Worm (Caenorhabditis elegans) whole organism, late embryonic: ENCODE data around the gene ZK1307.4.
A peak's percentile ranks its signal among the peaks of the same experiment; 100 is the strongest.

Experiments
- C08G9.2 ChIP-seq: sonication (generic microtip); optimal IDR thresholded peaks from 2 replicates; lab custom pipeline; 2016; ENCODE audit warnings: mild to moderate bottlenecking, missing genetic modification characterization, moderate library complexity, missing compliant biosample characterization
- Y22D7AL.16 ChIP-seq: sonication (generic microtip); optimal IDR thresholded peaks from 2 replicates; lab custom pipeline; 2016; ENCODE audit warnings: missing genetic modification characterization, missing compliant biosample characterization
- ceh-19 ChIP-seq: fragments of 200-800 bp; sonication (Bioruptor generic); optimal IDR thresholded peaks from 2 replicates; lab custom pipeline; 2018; ENCODE audit warnings: mild to moderate bottlenecking, missing genetic modification characterization, missing compliant biosample characterization
- ceh-2 ChIP-seq: sonication (generic microtip); optimal IDR thresholded peaks from 2 replicates; lab custom pipeline; 2016; ENCODE audit warnings: missing genotype, missing genetic modification characterization, missing compliant biosample characterization
- ceh-30 ChIP-seq: fragments of 150-350 bp; optimal IDR thresholded peaks from 2 replicates; lab custom pipeline; 2014; ENCODE audit warnings: missing biosample characterization, missing genetic modification characterization
- ceh-31 ChIP-seq: sonication (generic microtip); optimal IDR thresholded peaks from 2 replicates; lab custom pipeline; 2016; ENCODE audit warnings: missing genetic modification characterization, missing compliant biosample characterization
- ceh-34 ChIP-seq: sonication (generic microtip); optimal IDR thresholded peaks from 2 replicates; lab custom pipeline; 2016; ENCODE audit warnings: mild to moderate bottlenecking, missing genetic modification characterization, missing compliant biosample characterization
- ceh-48 ChIP-seq: sonication (generic microtip); optimal IDR thresholded peaks from 2 replicates; lab custom pipeline; 2016; ENCODE audit warnings: missing genetic modification characterization, inconsistent platforms, missing compliant biosample characterization
- ceh-6 ChIP-seq: fragments of 200-800 bp; sonication (Bioruptor generic); optimal IDR thresholded peaks from 2 replicates; lab custom pipeline; 2018; ENCODE audit warnings: mild to moderate bottlenecking, missing genetic modification characterization, missing compliant biosample characterization
- dmd-4 ChIP-seq: sonication (generic microtip); optimal IDR thresholded peaks from 2 replicates; lab custom pipeline; 2016; ENCODE audit warnings: borderline replicate concordance, missing genetic modification characterization, missing compliant biosample characterization
- elt-2 ChIP-seq: sonication (generic microtip); optimal IDR thresholded peaks from 2 replicates; lab custom pipeline; 2016; ENCODE audit warnings: missing genetic modification reagents, missing genetic modification characterization, missing compliant biosample characterization
- ets-4 ChIP-seq: sonication (generic microtip); optimal IDR thresholded peaks from 2 replicates; lab custom pipeline; 2016; ENCODE audit warnings: missing genetic modification characterization, missing compliant biosample characterization
- eyg-1 ChIP-seq: sonication (generic microtip); optimal IDR thresholded peaks from 2 replicates; lab custom pipeline; 2016; ENCODE audit warnings: missing genotype, missing genetic modification characterization, missing compliant biosample characterization
- fkh-10 ChIP-seq: fragments of 150-350 bp; optimal IDR thresholded peaks from 2 replicates; lab custom pipeline; 2014; ENCODE audit warnings: missing biosample characterization, missing genetic modification reagents, missing genetic modification characterization
- fkh-6 ChIP-seq: sonication (generic microtip); optimal IDR thresholded peaks from 2 replicates; lab custom pipeline; 2016; ENCODE audit warnings: missing genetic modification characterization, missing compliant biosample characterization
- gmeb-2 ChIP-seq: sonication (generic microtip); optimal IDR thresholded peaks from 2 replicates; lab custom pipeline; 2016; ENCODE audit warnings: missing genetic modification characterization, inconsistent platforms, missing compliant biosample characterization
- hlh-15 ChIP-seq: sonication (generic microtip); optimal IDR thresholded peaks from 2 replicates; lab custom pipeline; 2016; ENCODE audit warnings: missing genetic modification characterization, missing compliant biosample characterization
- hlh-30 ChIP-seq: sonication (generic microtip); optimal IDR thresholded peaks from 2 replicates; lab custom pipeline; 2017; ENCODE audit warnings: antibody characterized with exemption, missing genetic modification characterization, missing compliant biosample characterization; ENCODE audit not compliant: insufficient read depth
- hlh-6 ChIP-seq: sonication (generic microtip); optimal IDR thresholded peaks from 2 replicates; lab custom pipeline; 2016; ENCODE audit warnings: missing genotype, missing genetic modification characterization, missing compliant biosample characterization
- hlh-8 ChIP-seq: sonication (generic microtip); optimal IDR thresholded peaks from 2 replicates; lab custom pipeline; 2016; ENCODE audit warnings: missing genotype, missing genetic modification characterization, missing compliant biosample characterization
- lin-11 ChIP-seq: fragments of 200-800 bp; sonication (Bioruptor generic); optimal IDR thresholded peaks from 2 replicates; lab custom pipeline; 2018; ENCODE audit warnings: mild to moderate bottlenecking, missing genetic modification characterization, missing compliant biosample characterization
- nhr-11 ChIP-seq: fragments of 150-350 bp; optimal IDR thresholded peaks from 2 replicates; lab custom pipeline; 2014; ENCODE audit warnings: missing biosample characterization, missing genetic modification characterization
- nhr-232 ChIP-seq: sonication (generic microtip); optimal IDR thresholded peaks from 2 replicates; lab custom pipeline; 2016; ENCODE audit warnings: missing genetic modification characterization, missing compliant biosample characterization
- odd-2 ChIP-seq: sonication (generic microtip); optimal IDR thresholded peaks from 2 replicates; lab custom pipeline; 2017; ENCODE audit warnings: antibody characterized with exemption, mild to moderate bottlenecking, missing genetic modification characterization, missing compliant biosample characterization
- pat-9 ChIP-seq: fragments of 200-800 bp; sonication (Bioruptor generic); optimal IDR thresholded peaks from 2 replicates; lab custom pipeline; 2018; ENCODE audit warnings: mild to moderate bottlenecking, missing genetic modification characterization, moderate library complexity, missing compliant biosample characterization
- pax-1 ChIP-seq: fragments of 150-350 bp; optimal IDR thresholded peaks from 2 replicates; lab custom pipeline; 2014; ENCODE audit warnings: missing biosample characterization, missing genetic modification characterization
- pros-1 ChIP-seq: fragments of 150-350 bp; optimal IDR thresholded peaks from 2 replicates; lab custom pipeline; 2014; ENCODE audit warnings: missing biosample characterization, missing genetic modification reagents, missing genetic modification characterization
- rnt-1 ChIP-seq: sonication (generic microtip); optimal IDR thresholded peaks from 2 replicates; lab custom pipeline; 2016; ENCODE audit warnings: missing genetic modification characterization, missing compliant biosample characterization
- sdc-2 ChIP-seq: sonication (generic microtip); optimal IDR thresholded peaks from 2 replicates; lab custom pipeline; 2016; ENCODE audit warnings: missing genotype, missing genetic modification characterization, missing compliant biosample characterization
- sox-2 ChIP-seq: fragments of 200-800 bp; sonication (Bioruptor generic); IDR thresholded peaks from 2 replicates; pipeline ENCODE4 v1.3.6; 2022; ENCODE audit warnings: missing genetic modification reagents, missing genetic modification characterization, missing compliant biosample characterization
- sox-4 ChIP-seq: sonication (generic microtip); optimal IDR thresholded peaks from 2 replicates; lab custom pipeline; 2017; ENCODE audit warnings: mild to moderate bottlenecking, missing genetic modification characterization, inconsistent platforms, missing compliant biosample characterization
- syd-9 ChIP-seq: sonication (generic microtip); optimal IDR thresholded peaks from 2 replicates; lab custom pipeline; 2016; ENCODE audit warnings: mild to moderate bottlenecking, missing genetic modification characterization, moderate library complexity, missing compliant biosample characterization
- unc-3 ChIP-seq, 2 experiments: fragments of 200-800 bp in 1 of 2; sonication (Bioruptor generic) in 1 of 2; sonication (generic microtip) in 1 of 2; conservative IDR thresholded peaks in 1 of 2; optimal IDR thresholded peaks in 1 of 2; 2 replicates each; pipeline versions ENCODE4 v1.3.6 to Lab custom; 2016 to 2022; ENCODE audit warnings: missing compliant biosample characterization in 2 of 2, missing genetic modification characterization in 2 of 2, missing genetic modification reagents in 1 of 2
- unc-42 ChIP-seq: sonication (generic microtip); optimal IDR thresholded peaks from 2 replicates; lab custom pipeline; 2016; ENCODE audit warnings: missing genotype, missing genetic modification characterization, missing compliant biosample characterization
- unc-55 ChIP-seq: sonication (generic microtip); optimal IDR thresholded peaks from 2 replicates; lab custom pipeline; 2017; ENCODE audit warnings: missing biosample characterization, missing genetic modification reagents, missing genetic modification characterization

Gene ZK1307.4

DNA sequence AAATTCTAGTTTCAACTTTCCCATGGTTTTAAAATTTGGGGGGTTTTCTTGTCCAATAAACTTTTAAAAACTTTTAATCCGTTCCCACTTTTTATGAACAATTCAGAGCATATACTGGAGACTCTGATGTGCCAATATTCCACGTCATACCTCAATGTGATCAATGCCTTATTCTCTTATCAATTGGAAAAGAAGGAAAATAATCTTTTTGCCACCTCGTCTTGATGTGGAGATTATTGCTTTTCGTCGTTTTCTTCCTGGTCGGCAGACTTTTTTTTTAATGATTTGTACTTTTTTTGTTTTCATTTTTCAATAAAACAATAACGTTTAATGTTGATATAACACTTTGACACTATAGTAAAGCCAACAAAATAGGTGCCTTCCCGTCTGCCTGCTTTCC, 25.9 kb upstream of the ZK1307.4 start:
- TF ChIP-seq ets-4 (tag; lab: Kevin White, UChicago) (no peak), sox-4 (no peak), pros-1 (tag; lab: Kevin White, UChicago) (no peak), pax-1 (tag; lab: Kevin White, UChicago) (no peak), ceh-30 (tag; lab: Kevin White, UChicago) (no peak), ceh-19 (GFP tag; lab: Kevin White, UChicago) (no peak), fkh-10 (GFP tag; lab: Kevin White, UChicago) (no peak), hlh-8 (no peak), syd-9 (tag; lab: Kevin White, UChicago) (no peak), sox-2 (GFP tag; lab: Robert Waterston, UW) (no peak), hlh-6 (no peak), dmd-4 (tag; lab: Kevin White, UChicago) (no peak)

DNA sequence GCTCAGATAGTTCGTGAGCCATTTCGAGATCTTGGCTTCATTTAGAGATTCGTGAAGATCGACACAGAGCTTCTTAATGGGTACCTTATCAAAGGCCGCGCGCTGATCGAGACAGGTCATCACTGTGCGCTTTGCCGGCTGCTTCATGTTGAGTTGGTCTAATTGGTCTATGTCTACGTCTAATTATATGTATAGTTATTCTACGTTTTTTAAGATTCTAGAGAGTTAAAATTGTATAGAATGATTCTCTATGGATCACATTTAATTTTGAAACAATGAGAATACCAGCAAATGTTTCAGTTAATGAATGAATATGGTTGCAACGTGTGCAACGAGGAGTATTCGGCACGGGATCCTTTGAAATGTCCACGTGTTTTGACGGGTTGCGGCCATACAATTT, 23.1 kb upstream of the ZK1307.4 start, which contains the start of gene arc-1:
TSS of gene arc-1 (plus strand) at position 301 of the 400 bp plus-strand sequence.
- TF ChIP-seq C08G9.2 (tag; lab: Kevin White, UChicago): no peak
- no peak for TF ChIP-seq fkh-6 (tag; lab: Kevin White, UChicago)
- no peak for TF ChIP-seq fkh-10 (GFP tag; lab: Kevin White, UChicago)
- no peak for TF ChIP-seq hlh-30 (tag; lab: Kevin White, UChicago)
- no peak for TF ChIP-seq pat-9
- TF ChIP-seq ceh-19 (GFP tag; lab: Kevin White, UChicago): no peak
- TF ChIP-seq nhr-11 (tag; lab: Kevin White, UChicago): no peak
- TF ChIP-seq, all 69 proteins: peak for 0

DNA sequence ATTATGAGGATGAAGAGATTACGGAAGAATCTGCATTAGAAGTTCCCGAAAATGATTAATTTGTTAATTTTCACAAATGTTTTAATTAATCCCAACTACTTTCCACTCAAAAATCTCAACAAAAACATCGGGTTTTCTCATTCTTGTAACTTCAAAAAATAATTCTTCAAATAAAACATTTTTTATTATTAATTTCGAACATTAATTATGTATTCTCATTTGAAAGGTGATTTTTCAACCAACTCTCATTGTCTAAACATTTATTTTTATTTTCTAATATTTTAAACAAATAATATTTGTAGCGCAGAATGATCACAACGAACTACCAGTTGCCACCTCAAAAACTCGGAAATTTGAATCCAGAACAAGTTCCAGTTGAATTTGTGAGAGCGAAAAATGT, 19.7 kb upstream of the ZK1307.4 start, which contains the start of gene ZK1320.7:
TSS of gene ZK1320.7 (plus strand) at position 301 of the 400 bp plus-strand sequence.
- TF ChIP-seq odd-2 (tag; lab: Kevin White, UChicago): no peak
- no peak for TF ChIP-seq gmeb-2
- TF ChIP-seq nhr-232: no peak
- TF ChIP-seq dmd-4 (tag; lab: Kevin White, UChicago): no peak
- TF ChIP-seq Y22D7AL.16 (tag; lab: Kevin White, UChicago): no peak
- no peak for TF ChIP-seq unc-42 (tag; lab: Kevin White, UChicago)
- no peak for TF ChIP-seq fkh-6 (tag; lab: Kevin White, UChicago)
- TF ChIP-seq ets-4 (tag; lab: Kevin White, UChicago): no peak
- TF ChIP-seq nhr-11 (tag; lab: Kevin White, UChicago): no peak
- TF ChIP-seq sdc-2 (tag; lab: Kevin White, UChicago): no peak
- TF ChIP-seq unc-3 (GFP tag; conservative IDR thresholded peaks at IDR 0.05; lab: Robert Waterston, UW): no peak
- no peak for TF ChIP-seq unc-3 (tag; optimal IDR thresholded peaks at IDR 0.05; lab: Kevin White, UChicago)
- TF ChIP-seq eyg-1 (tag; lab: Kevin White, UChicago): no peak
- no peak for TF ChIP-seq syd-9 (tag; lab: Kevin White, UChicago)

DNA sequence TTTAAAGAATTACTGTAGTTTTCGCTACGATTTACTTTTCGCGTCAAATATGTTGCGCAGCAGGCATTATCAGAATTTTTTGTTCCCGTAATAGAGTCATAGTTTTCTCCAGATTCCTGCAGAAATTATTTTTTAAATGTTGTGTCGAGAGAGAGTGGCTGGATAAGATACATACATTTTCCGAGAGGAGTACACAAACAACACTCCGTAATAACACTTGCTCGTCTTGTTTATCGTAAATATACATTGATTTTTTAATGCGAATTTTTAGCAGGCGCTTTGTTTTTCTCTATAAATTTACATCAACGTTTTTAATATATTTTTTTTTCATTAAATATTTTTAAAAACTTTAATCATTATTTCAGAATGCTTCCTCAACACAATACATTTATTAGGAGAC, 17.4 kb upstream of the ZK1307.4 start, which contains the start of gene taf-8:
TSS of gene taf-8 (plus strand) at position 360 of the 400 bp plus-strand sequence.
- TF ChIP-seq ceh-34 (tag; lab: Kevin White, UChicago) (no peak), unc-55 (GFP tag; lab: Kevin White, UChicago) (no peak), ceh-48 (peak; percentile 67), pros-1 (tag; lab: Kevin White, UChicago) (no peak), elt-2 (tag; lab: Kevin White, UChicago) (peak; percentile 10), rnt-1 (tag; lab: Kevin White, UChicago) (no peak), unc-42 (tag; lab: Kevin White, UChicago) (peak; percentile 20), ceh-2 (tag; lab: Kevin White, UChicago) (no peak), hlh-15 (no peak), eyg-1 (tag; lab: Kevin White, UChicago) (no peak), ceh-19 (GFP tag; lab: Kevin White, UChicago) (no peak), sox-2 (GFP tag; lab: Robert Waterston, UW) (no peak), ceh-31 (tag; lab: Kevin White, UChicago) (peak; percentile 1), lin-11 (tag; lab: Kevin White, UChicago) (no peak), ceh-6 (GFP tag; lab: Kevin White, UChicago) (no peak)
- TF ChIP-seq, all 69 proteins: peak for 4
